Worm (Caenorhabditis elegans) whole organism, L3 larva: ENCODE data around the gene Y50D4B.1.

ENCODE experiments used
- ZK546.5 ChIP-seq: sonication (generic microtip); optimal IDR thresholded peaks from 2 replicates; lab custom pipeline; 2017; ENCODE audit warnings: missing biosample characterization, missing genetic modification characterization
- ceh-16 ChIP-seq: sonication (generic microtip); optimal IDR thresholded peaks from 2 replicates; lab custom pipeline; 2017; ENCODE audit warnings: missing biosample characterization, missing genetic modification characterization
- ceh-28 ChIP-seq: fragments of 150-350 bp; optimal IDR thresholded peaks from 2 replicates; lab custom pipeline; 2014; ENCODE audit warnings: missing biosample characterization, missing genetic modification reagents, missing genetic modification characterization
- ceh-82 ChIP-seq: fragments of 150-350 bp; optimal IDR thresholded peaks from 2 replicates; lab custom pipeline; 2014; ENCODE audit warnings: missing biosample characterization, missing genetic modification characterization
- egl-27 ChIP-seq: sonication (generic microtip); optimal IDR thresholded peaks from 4 replicates; lab custom pipeline; 2017; ENCODE audit warnings: missing biosample characterization, missing genetic modification reagents, missing genetic modification characterization
- egl-5 ChIP-seq: fragments of 150-350 bp; optimal IDR thresholded peaks from 2 replicates; lab custom pipeline; 2017; ENCODE audit warnings: missing biosample characterization, missing genetic modification reagents, missing genetic modification characterization, inconsistent platforms
- elt-1 ChIP-seq: fragments of 150-350 bp; optimal IDR thresholded peaks from 2 replicates; lab custom pipeline; 2014; ENCODE audit warnings: missing biosample characterization, missing genetic modification characterization
- elt-2 ChIP-seq: sonication (generic microtip); optimal IDR thresholded peaks from 2 replicates; lab custom pipeline; 2016; ENCODE audit warnings: missing genetic modification reagents, mild to moderate bottlenecking, missing genetic modification characterization, missing compliant biosample characterization
- elt-3 ChIP-seq, 3 experiments: fragments of 150-350 bp in 1 of 3; sonication (generic microtip) in 2 of 3; optimal IDR thresholded peaks; 2 replicates in 2 of 3; 4 replicates in 1 of 3; lab custom pipeline; 2014 to 2017; ENCODE audit warnings: missing biosample characterization in 3 of 3, missing genetic modification characterization in 3 of 3
- eor-1 ChIP-seq, 2 experiments: fragments of 150-350 bp; optimal IDR thresholded peaks; 2 replicates each; lab custom pipeline; 2014 to 2018; ENCODE audit warnings: missing biosample characterization in 2 of 2, missing genetic modification characterization in 2 of 2
- fos-1 ChIP-seq: fragments of 150-350 bp; optimal IDR thresholded peaks from 2 replicates; lab custom pipeline; 2014; ENCODE audit warnings: missing biosample characterization, missing genetic modification characterization
- lin-15B ChIP-seq: fragments of 150-350 bp; optimal IDR thresholded peaks from 2 replicates; lab custom pipeline; 2014; ENCODE audit warnings: missing biosample characterization, missing genetic modification characterization
- lin-39 ChIP-seq: fragments of 150-350 bp; optimal IDR thresholded peaks from 2 replicates; lab custom pipeline; 2018; ENCODE audit warnings: missing biosample characterization, missing genetic modification reagents, missing genetic modification characterization
- lsy-12 ChIP-seq: sonication (generic microtip); optimal IDR thresholded peaks from 2 replicates; lab custom pipeline; 2016; ENCODE audit warnings: mild to moderate bottlenecking, missing genetic modification characterization, missing compliant biosample characterization
- mdl-1 ChIP-seq: fragments of 150-350 bp; optimal IDR thresholded peaks from 2 replicates; lab custom pipeline; 2014; ENCODE audit warnings: missing biosample characterization, missing genetic modification characterization
- nhr-11 ChIP-seq: fragments of 150-350 bp; optimal IDR thresholded peaks from 2 replicates; lab custom pipeline; 2014; ENCODE audit warnings: missing biosample characterization, missing genetic modification characterization
- nhr-12 ChIP-seq: fragments of 150-350 bp; optimal IDR thresholded peaks from 2 replicates; lab custom pipeline; 2014; ENCODE audit warnings: missing biosample characterization, missing genetic modification characterization
- nhr-23 ChIP-seq: fragments of 150-350 bp; optimal IDR thresholded peaks from 2 replicates; lab custom pipeline; 2014; ENCODE audit warnings: missing biosample characterization, missing genetic modification reagents, missing genetic modification characterization
- nhr-25 ChIP-seq: sonication (generic microtip); optimal IDR thresholded peaks from 2 replicates; lab custom pipeline; 2017; ENCODE audit warnings: missing biosample characterization, missing genetic modification characterization
- nhr-28 ChIP-seq: fragments of 150-350 bp; optimal IDR thresholded peaks from 2 replicates; lab custom pipeline; 2014; ENCODE audit warnings: missing biosample characterization, missing genetic modification characterization
- nhr-76 ChIP-seq: fragments of 150-350 bp; sonication (generic microtip); optimal IDR thresholded peaks from 5 replicates; lab custom pipeline; 2014; ENCODE audit warnings: missing biosample characterization, missing genetic modification characterization
- nhr-77 ChIP-seq: fragments of 150-350 bp; optimal IDR thresholded peaks from 2 replicates; lab custom pipeline; 2014; ENCODE audit warnings: missing biosample characterization, missing genetic modification characterization
- pha-4 ChIP-seq: fragments of 150-350 bp; optimal IDR thresholded peaks from 2 replicates; lab custom pipeline; 2014; ENCODE audit warnings: missing biosample characterization, missing genetic modification reagents, missing genetic modification characterization
- pqm-1 ChIP-seq: fragments of 150-350 bp; optimal IDR thresholded peaks from 2 replicates; lab custom pipeline; 2017; ENCODE audit warnings: missing biosample characterization, missing genetic modification characterization, inconsistent platforms
- sea-2 ChIP-seq: fragments of 150-350 bp; sonication (generic microtip); optimal IDR thresholded peaks from 4 replicates; lab custom pipeline; 2014; ENCODE audit warnings: missing biosample characterization, missing genetic modification reagents, missing genetic modification characterization
- skn-1 ChIP-seq: fragments of 150-350 bp; optimal IDR thresholded peaks from 2 replicates; lab custom pipeline; 2014; ENCODE audit warnings: missing biosample characterization, missing genetic modification characterization
- tbx-2 ChIP-seq: sonication (generic microtip); optimal IDR thresholded peaks from 2 replicates; lab custom pipeline; 2016; ENCODE audit warnings: mild to moderate bottlenecking, missing genetic modification characterization, missing compliant biosample characterization
- unc-39 ChIP-seq: sonication (generic microtip); optimal IDR thresholded peaks from 4 replicates; lab custom pipeline; 2017; ENCODE audit warnings: missing biosample characterization, missing genetic modification characterization
- zag-1 ChIP-seq: fragments of 150-350 bp; optimal IDR thresholded peaks from 2 replicates; lab custom pipeline; 2014; ENCODE audit warnings: missing biosample characterization, missing genetic modification characterization
- ztf-11 ChIP-seq: fragments of 150-350 bp; optimal IDR thresholded peaks from 2 replicates; lab custom pipeline; 2014; ENCODE audit warnings: missing biosample characterization, missing genetic modification characterization

Gene Y50D4B.1

DNA sequence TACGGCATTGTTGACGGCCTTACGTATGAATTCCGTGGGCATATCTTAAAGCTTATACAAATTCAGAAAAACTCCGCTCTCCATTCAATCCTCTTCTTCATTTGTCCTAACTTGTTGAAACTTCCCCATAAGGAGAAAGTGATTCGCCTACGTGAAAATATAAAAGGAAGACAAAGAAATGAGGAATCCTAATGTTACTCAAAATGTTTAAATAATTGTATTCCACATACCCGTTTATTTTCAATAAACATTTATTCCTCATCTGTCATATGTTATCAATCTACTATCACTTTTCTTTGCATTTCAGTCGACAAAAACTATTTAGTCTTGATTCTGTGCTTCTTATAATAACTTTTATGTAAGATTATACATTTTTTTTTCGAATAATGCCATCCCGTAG lies 24.8 kb upstream of the Y50D4B.1 start, which contains the start of gene clec-203:
Gene clec-203 (plus strand): TSS at position 301 of the 400 bp plus-strand sequence.
- TF ChIP-seq egl-5 (tag; lab: Kevin White, UChicago) (no peak), elt-2 (tag; lab: Kevin White, UChicago) (no peak), nhr-28 (no peak), nhr-76 (no peak), pha-4 (tag; lab: Kevin White, UChicago) (no peak), nhr-11 (tag; lab: Kevin White, UChicago) (no peak)

ce11 chrV:1092359-1092758 lies 20.4 kb upstream of the Y50D4B.1 start, which contains the start of gene Y50D4B.4:
Gene Y50D4B.4 (plus strand): TSS chrV:1092659.
- TF ChIP-seq nhr-25 (tag; lab: Kevin White, UChicago) (no peak), ceh-16 (tag; lab: Kevin White, UChicago) (no peak), zag-1 (tag; lab: Kevin White, UChicago) (no peak), eor-1 (tag; optimal IDR thresholded peaks at IDR 0.05; lab: Kevin White, UChicago) (no peak), nhr-28 (no peak), pqm-1 (tag; lab: Kevin White, UChicago) (no peak)

- TF ChIP-seq ceh-28 (tag; lab: Kevin White, UChicago) (no peak), pha-4 (tag; lab: Kevin White, UChicago) (no peak), egl-27 (tag; lab: Kevin White, UChicago) (no peak), mdl-1 (no peak), lin-39 (tag; lab: Kevin White, UChicago) (no peak), elt-1 (tag; lab: Kevin White, UChicago) (no peak), ceh-82 (no peak), pqm-1 (tag; lab: Kevin White, UChicago) (no peak), nhr-23 (no peak)
These were observed 12.5 kb upstream of the Y50D4B.1 start, which contains the start of gene Y50D4B.2 for ce11 chrV:1100280-1100679. Gene Y50D4B.2 (plus strand): TSS chrV:1100580.

DNA sequence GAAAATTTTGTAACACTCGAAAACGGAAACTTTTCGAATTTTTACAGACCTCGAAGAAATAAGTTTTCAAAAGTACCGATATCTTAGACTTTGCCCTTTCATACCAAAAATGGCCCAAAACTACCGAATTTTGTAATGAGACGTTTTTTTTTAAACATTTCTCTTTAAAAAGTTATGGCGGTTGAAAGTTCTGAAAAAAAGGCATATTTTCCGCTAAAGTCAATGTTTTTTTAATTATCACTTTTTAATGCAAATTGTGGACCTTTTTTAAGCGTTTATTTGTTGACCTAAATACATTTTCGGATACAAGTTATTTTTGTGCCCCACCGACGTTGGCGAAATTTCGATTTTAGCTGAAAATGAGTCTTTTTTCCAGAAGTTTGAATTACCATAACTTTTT lies 10.2 kb upstream of the Y50D4B.1 start:
- TF ChIP-seq fos-1 (tag; lab: Kevin White, UChicago) (no peak), elt-2 (tag; lab: Kevin White, UChicago) (no peak), skn-1 (tag; lab: Kevin White, UChicago) (no peak), ZK546.5 (tag; lab: Kevin White, UChicago) (no peak), ceh-82 (no peak), nhr-12 (no peak), lsy-12 (no peak), nhr-77 (tag; lab: Kevin White, UChicago) (no peak)

- TF ChIP-seq unc-39 (tag; lab: Kevin White, UChicago) (no peak), tbx-2 (no peak), ceh-82 (no peak), nhr-25 (tag; lab: Kevin White, UChicago) (no peak), eor-1 (tag; optimal IDR thresholded peaks at IDR 0.05; lab: Kevin White, UChicago) (no peak), skn-1 (tag; lab: Kevin White, UChicago) (no peak), sea-2 (GFP tag; lab: Kevin White, UChicago) (no peak), elt-3 (tag; optimal IDR thresholded peaks at IDR 0.05; lab: Kevin White, UChicago) (no peak)
These were observed 578 bp upstream of the Y50D4B.1 start for ce11 chrV:1112180-1112579.

DNA sequence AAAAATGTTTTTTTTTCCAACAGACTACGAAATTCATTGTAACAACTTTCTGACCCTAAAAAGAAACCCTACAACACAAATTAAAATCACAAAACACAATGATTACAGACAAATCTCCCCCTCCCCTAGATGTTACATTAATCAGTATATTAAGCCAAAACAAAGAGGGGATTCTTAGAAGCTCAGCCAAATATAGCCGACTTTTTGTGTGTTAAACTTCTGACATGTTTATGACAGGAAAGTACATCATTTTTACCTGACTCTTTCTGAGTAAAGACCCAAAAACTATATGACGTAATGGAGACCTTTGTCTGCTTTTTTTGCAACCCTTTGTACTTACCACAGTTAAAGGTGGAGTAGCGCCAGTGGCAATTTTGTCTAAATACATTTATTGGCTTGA lies 7.3 kb downstream of the Y50D4B.1 start:
- TF ChIP-seq unc-39 (tag; lab: Kevin White, UChicago): no peak
- TF ChIP-seq lin-15B (tag; lab: Kevin White, UChicago): no peak
- TF ChIP-seq nhr-28: no peak
- no peak for TF ChIP-seq ztf-11 (tag; lab: Kevin White, UChicago)
- TF ChIP-seq nhr-11 (tag; lab: Kevin White, UChicago): no peak
